Worm (Caenorhabditis elegans): Measurements from ENCODE around the gene Y116A8C.467.

- TF ChIP-seq ama-1 (optimal IDR thresholded peaks at IDR 0.05) (no peak), ama-1 (GFP tag; optimal IDR thresholded peaks at IDR 0.05) (no peak), ztf-22 (GFP tag; optimal IDR thresholded peaks at IDR 0.05) (no peak), snpc-4 (GFP tag; optimal IDR thresholded peaks at IDR 0.05) (no peak), snpc-4 (tag; optimal IDR thresholded peaks at IDR 0.05) (no peak), hrde-1 (tag; optimal IDR thresholded peaks at IDR 0.05; ENCODE audit: borderline replicate concordance) (no peak), pbrm-1 (GFP tag; IDR thresholded peaks at IDR 0.05) (no peak), snpc-1.3 (tag; optimal IDR thresholded peaks at IDR 0.05; ENCODE audit: insufficient read depth) (no peak), sdz-38 (tag; optimal IDR thresholded peaks at IDR 0.05) (no peak), F52B5.7 (tag; optimal IDR thresholded peaks at IDR 0.05) (no peak), lir-1 (GFP tag; conservative IDR thresholded peaks at IDR 0.05) (no peak), hlh-26 (GFP tag; conservative IDR thresholded peaks at IDR 0.05) (no peak)
These were observed 45.2 kb upstream of the Y116A8C.467 start for ce11 chrIV:17108805-17109204.
